Fruit fly (Drosophila melanogaster) whole organism, embryonic: ENCODE data around the gene MCTS1.

ENCODE experiments used
- CG17802 ChIP-seq: fragments of 200-800 bp; sonication (Bioruptor generic); optimal IDR thresholded peaks from 2 replicates; lab custom pipeline; 2018; ENCODE audit warnings: missing biosample characterization, mild to moderate bottlenecking, missing genetic modification characterization, moderate library complexity
- CG1832 ChIP-seq: fragments of 200-800 bp; sonication (Bioruptor generic); optimal IDR thresholded peaks from 2 replicates; lab custom pipeline; 2017; ENCODE audit warnings: missing biosample characterization, mild to moderate bottlenecking, missing genetic modification characterization, inconsistent platforms
- CG7357 ChIP-seq: fragments of 200-800 bp; sonication (Bioruptor generic); IDR thresholded peaks from 3 replicates; pipeline ENCODE4 v1.3.6; 2022; ENCODE audit warnings: missing biosample characterization, missing genetic modification characterization
- HmgZ ChIP-seq: fragments of 200-800 bp; sonication (Bioruptor generic); optimal IDR thresholded peaks from 2 replicates; lab custom pipeline; 2018; ENCODE audit warnings: missing biosample characterization, mild to moderate bottlenecking, missing genetic modification characterization
- ab ChIP-seq: fragments of 200-800 bp; sonication (Bioruptor generic); optimal IDR thresholded peaks from 2 replicates; lab custom pipeline; 2016; ENCODE audit warnings: missing biosample characterization, missing genetic modification characterization
- gce ChIP-seq: fragments of 200-800 bp; sonication (Bioruptor generic); IDR thresholded peaks from 3 replicates; pipeline ENCODE4 v1.3.6; 2022; ENCODE audit warnings: missing biosample characterization, missing genetic modification characterization
- ind ChIP-seq: fragments of 200-800 bp; sonication (Bioruptor generic); optimal IDR thresholded peaks from 3 replicates; lab custom pipeline; 2016; ENCODE audit warnings: missing biosample characterization, missing genetic modification characterization
- kah ChIP-seq: fragments of 200-800 bp; sonication (Bioruptor generic); optimal IDR thresholded peaks from 2 replicates; lab custom pipeline; 2018; ENCODE audit warnings: missing biosample characterization, mild to moderate bottlenecking, missing genetic modification characterization
- psq ChIP-seq: fragments of 200-800 bp; sonication (Bioruptor generic); optimal IDR thresholded peaks from 2 replicates; lab custom pipeline; 2017; ENCODE audit warnings: missing biosample characterization, missing genetic modification characterization
- pzg ChIP-seq: fragments of 200-800 bp; sonication (Bioruptor generic); optimal IDR thresholded peaks from 3 replicates; lab custom pipeline; 2018; ENCODE audit warnings: missing biosample characterization, mild to moderate bottlenecking, missing genetic modification characterization, moderate library complexity
- tap ChIP-seq: fragments of 200-800 bp; optimal IDR thresholded peaks from 3 replicates; lab custom pipeline; 2019; ENCODE audit warnings: missing biosample characterization, mild to moderate bottlenecking, missing genetic modification characterization, moderate library complexity
- unc-4 ChIP-seq: fragments of 200-800 bp; sonication (Bioruptor generic); IDR thresholded peaks from 2 replicates; pipeline ENCODE4 v1.3.6; 2022; ENCODE audit warnings: missing biosample characterization, missing genetic modification characterization; ENCODE audit not compliant: partially characterized antibody

dm6 chrX:6059135-6059824 lies 21.6 kb downstream of the MCTS1 start:
- no peak for TF ChIP-seq CG1832 (GFP tag; lab: Kevin White, UChicago)
- no peak for TF ChIP-seq HmgZ (tag; lab: Kevin White, UChicago)
- TF ChIP-seq gce (GFP tag; lab: Robert Waterston, UW) = 0 out of 3 replicates have a peak, but pooled peaks have one; percentile 34
- TF ChIP-seq CG17802 (tag; lab: Kevin White, UChicago) = no peak
- TF ChIP-seq ind (GFP tag; lab: Kevin White, UChicago) = peak; percentile 29
- TF ChIP-seq psq (GFP tag; lab: Kevin White, UChicago) = no peak
- no peak for TF ChIP-seq tap (tag; lab: Kevin White, UChicago)
- TF ChIP-seq kah (GFP tag; lab: Kevin White, UChicago) = no peak
- TF ChIP-seq CG7357 (GFP tag; lab: Robert Waterston, UW) = no peak
- TF ChIP-seq ab (GFP tag; lab: Kevin White, UChicago) = no peak
- no peak for TF ChIP-seq unc-4 (GFP tag; lab: Robert Waterston, UW)
- no peak for TF ChIP-seq pzg (GFP tag; lab: Kevin White, UChicago)
